Worm (Caenorhabditis elegans) whole organism, L4 larva: ENCODE data around the gene F23D12.1.

ENCODE experiments used
- Y48G9A.11 ChIP-seq: fragments of 200-800 bp; sonication (Bioruptor generic); IDR thresholded peaks from 2 replicates; pipeline ENCODE4 v1.3.6; 2022; ENCODE audit warnings: missing genetic modification reagents, missing genetic modification characterization, missing compliant biosample characterization
- dve-1 ChIP-seq: sonication (generic microtip); optimal IDR thresholded peaks from 2 replicates; lab custom pipeline; 2017; ENCODE audit warnings: antibody characterized with exemption, mild to moderate bottlenecking, missing genetic modification characterization, missing compliant biosample characterization; ENCODE audit not compliant: insufficient read depth
- fkh-10 ChIP-seq: fragments of 150-350 bp; optimal IDR thresholded peaks from 2 replicates; lab custom pipeline; 2014; ENCODE audit warnings: missing biosample characterization, missing genetic modification reagents, missing genetic modification characterization
- lim-7 ChIP-seq: fragments of 200-800 bp; sonication (Bioruptor generic); IDR thresholded peaks from 2 replicates; pipeline ENCODE4 v1.3.6; 2022; ENCODE audit warnings: missing genetic modification characterization, missing compliant biosample characterization
- zip-2 ChIP-seq: fragments of 150-350 bp; optimal IDR thresholded peaks from 2 replicates; lab custom pipeline; 2014; ENCODE audit warnings: missing biosample characterization, missing genetic modification characterization

- TF ChIP-seq zip-2 (peak; percentile 100), lim-7 (GFP tag; lab: Robert Waterston, UW) (peak; percentile 68; the same call in 1 of the 2 replicates), dve-1 (no peak), Y48G9A.11 (no peak), fkh-10 (no peak)
Observed at ce11 chrX:14476625-14477257, 48.8 kb upstream of the F23D12.1 start.
